Fruit fly (Drosophila melanogaster) whole organism, embryonic: ENCODE measurements around the gene CG15725.

Experiments
- CG10543 ChIP-seq: fragments of 200-800 bp; sonication (Bioruptor generic); optimal IDR thresholded peaks from 3 replicates; lab custom pipeline; 2017; ENCODE audit warnings: missing biosample characterization, mild to moderate bottlenecking, missing genetic modification characterization, moderate library complexity
- CG11723 ChIP-seq: fragments of 200-800 bp; sonication (Bioruptor generic); optimal IDR thresholded peaks from 2 replicates; lab custom pipeline; 2017; ENCODE audit warnings: missing biosample characterization, mild to moderate bottlenecking, missing genetic modification characterization
- CG12071 ChIP-seq: fragments of 200-800 bp; sonication (Bioruptor generic); optimal IDR thresholded peaks from 3 replicates; lab custom pipeline; 2018; ENCODE audit warnings: missing biosample characterization, mild to moderate bottlenecking, missing genetic modification characterization
- CG12104 ChIP-seq: fragments of 200-800 bp; sonication (Bioruptor generic); optimal IDR thresholded peaks from 3 replicates; lab custom pipeline; 2016; ENCODE audit warnings: missing biosample characterization, missing genetic modification characterization
- CG14441 ChIP-seq: fragments of 200-800 bp; sonication (Bioruptor generic); IDR thresholded peaks from 2 replicates; pipeline ENCODE4 v1.3.6; 2022; ENCODE audit warnings: missing biosample characterization, missing genetic modification characterization
- CG14667 ChIP-seq: fragments of 200-800 bp; sonication (Bioruptor generic); IDR thresholded peaks from 2 replicates; pipeline ENCODE4 v1.3.6; 2022; ENCODE audit warnings: missing biosample characterization, missing genetic modification characterization
- CG14860 ChIP-seq: fragments of 200-800 bp; sonication (Bioruptor generic); IDR thresholded peaks from 3 replicates; pipeline ENCODE4 v1.3.6; 2022; ENCODE audit warnings: missing biosample characterization, missing genetic modification characterization; ENCODE audit not compliant: partially characterized antibody
- CG1529 ChIP-seq: fragments of 200-800 bp; sonication (Bioruptor generic); optimal IDR thresholded peaks from 3 replicates; lab custom pipeline; 2018; ENCODE audit warnings: missing biosample characterization, missing genetic modification characterization
- CG15479 ChIP-seq: fragments of 200-800 bp; sonication (Bioruptor generic); optimal IDR thresholded peaks from 3 replicates; lab custom pipeline; 2019; ENCODE audit warnings: missing biosample characterization, mild to moderate bottlenecking, missing genetic modification characterization, moderate library complexity
- CG15514 ChIP-seq: fragments of 200-800 bp; sonication (Bioruptor generic); optimal IDR thresholded peaks from 3 replicates; lab custom pipeline; 2017; ENCODE audit warnings: missing biosample characterization, missing genetic modification characterization, mild to moderate bottlenecking, moderate library complexity, missing genetic modification reagents
- CG17385 ChIP-seq: fragments of 200-800 bp; sonication (Bioruptor generic); optimal IDR thresholded peaks from 3 replicates; lab custom pipeline; 2018; ENCODE audit warnings: missing biosample characterization, mild to moderate bottlenecking, missing genetic modification characterization
- CG17568 ChIP-seq: fragments of 200-800 bp; sonication (Bioruptor generic); optimal IDR thresholded peaks from 2 replicates; lab custom pipeline; 2018; ENCODE audit warnings: missing biosample characterization, mild to moderate bottlenecking, missing genetic modification characterization, moderate library complexity
- CG2199 ChIP-seq: fragments of 200-800 bp; sonication (Bioruptor generic); IDR thresholded peaks from 3 replicates; pipeline ENCODE4 v1.3.6; 2022; ENCODE audit warnings: missing biosample characterization, missing genetic modification characterization
- CG33213 ChIP-seq: fragments of 200-800 bp; sonication (Bioruptor generic); optimal IDR thresholded peaks from 3 replicates; lab custom pipeline; 2016; ENCODE audit warnings: missing biosample characterization, missing genetic modification characterization
- CG34376 ChIP-seq: fragments of 200-800 bp; sonication (Bioruptor generic); optimal IDR thresholded peaks from 2 replicates; lab custom pipeline; 2018; ENCODE audit warnings: missing biosample characterization, mild to moderate bottlenecking, missing genetic modification characterization
- CG4328 ChIP-seq: fragments of 200-800 bp; sonication (Bioruptor generic); optimal IDR thresholded peaks from 3 replicates; lab custom pipeline; 2017; ENCODE audit warnings: missing biosample characterization, missing genetic modification reagents, missing genetic modification characterization
- CG4360 ChIP-seq: fragments of 200-800 bp; sonication (Bioruptor generic); IDR thresholded peaks from 2 replicates; pipeline ENCODE4 v1.3.6; 2022; ENCODE audit warnings: missing biosample characterization, missing genetic modification characterization
- CG8765 ChIP-seq: fragments of 200-800 bp; sonication (Bioruptor generic); IDR thresholded peaks from 2 replicates; pipeline ENCODE4 v1.3.6; 2022; ENCODE audit warnings: missing biosample characterization, missing genetic modification characterization
- CG8924 ChIP-seq: fragments of 200-800 bp; optimal IDR thresholded peaks from 3 replicates; lab custom pipeline; 2019; ENCODE audit warnings: missing biosample characterization, mild to moderate bottlenecking, missing genetic modification characterization, moderate library complexity
- Deaf1 ChIP-seq: fragments of 200-800 bp; optimal IDR thresholded peaks from 3 replicates; lab custom pipeline; 2019; ENCODE audit warnings: missing biosample characterization, mild to moderate bottlenecking, missing genetic modification characterization, moderate library complexity
- Doc2 ChIP-seq: fragments of 200-800 bp; sonication (Bioruptor generic); IDR thresholded peaks from 2 replicates; pipeline ENCODE4 v1.3.6; 2022; ENCODE audit warnings: missing biosample characterization, missing genetic modification characterization
- Gsc ChIP-seq: fragments of 200-800 bp; sonication (Bioruptor generic); IDR thresholded peaks from 2 replicates; pipeline ENCODE4 v1.3.6; 2022; ENCODE audit warnings: missing biosample characterization, missing genetic modification characterization
- HmgZ ChIP-seq: fragments of 200-800 bp; sonication (Bioruptor generic); optimal IDR thresholded peaks from 2 replicates; lab custom pipeline; 2018; ENCODE audit warnings: missing biosample characterization, mild to moderate bottlenecking, missing genetic modification characterization
- Med ChIP-seq: fragments of 200-800 bp; sonication (Bioruptor generic); peaks from one replicate; lab custom pipeline; 2016; ENCODE audit warnings: missing biosample characterization, missing genetic modification characterization, mild to moderate bottlenecking, inconsistent platforms, moderate library complexity
- Oli ChIP-seq: fragments of 200-800 bp; sonication (Bioruptor generic); optimal IDR thresholded peaks from 2 replicates; lab custom pipeline; 2018; ENCODE audit warnings: missing biosample characterization, mild to moderate bottlenecking, missing genetic modification characterization, moderate library complexity
- Opbp ChIP-seq: fragments of 200-800 bp; sonication (Bioruptor generic); IDR thresholded peaks from 3 replicates; pipeline ENCODE4 v1.3.6; 2022; ENCODE audit warnings: missing biosample characterization, missing genetic modification characterization; ENCODE audit not compliant: partially characterized antibody
- ara ChIP-seq: fragments of 200-800 bp; sonication (Bioruptor generic); IDR thresholded peaks from 2 replicates; pipeline ENCODE4 v1.3.6; 2022; ENCODE audit warnings: missing biosample characterization, missing genetic modification characterization
- az2 ChIP-seq: fragments of 200-800 bp; sonication (Bioruptor generic); optimal IDR thresholded peaks from 3 replicates; lab custom pipeline; 2016; ENCODE audit warnings: missing biosample characterization, missing genetic modification characterization
- cg ChIP-seq: fragments of 200-800 bp; sonication (Bioruptor generic); optimal IDR thresholded peaks from 3 replicates; lab custom pipeline; 2019; ENCODE audit warnings: missing biosample characterization, mild to moderate bottlenecking, missing genetic modification characterization, moderate library complexity
- chinmo ChIP-seq: fragments of 200-800 bp; sonication (Bioruptor generic); IDR thresholded peaks from 4 replicates; pipeline ENCODE4 v1.3.6; 2022; ENCODE audit warnings: missing biosample characterization, missing genetic modification characterization; ENCODE audit not compliant: partially characterized antibody
- crol ChIP-seq: fragments of 200-800 bp; sonication (Bioruptor generic); IDR thresholded peaks from 2 replicates; pipeline ENCODE4 v1.3.6; 2022; ENCODE audit warnings: missing biosample characterization, missing genetic modification characterization
- dm ChIP-seq: fragments of 200-800 bp; sonication (Bioruptor generic); optimal IDR thresholded peaks from 3 replicates; lab custom pipeline; 2016; ENCODE audit warnings: missing biosample characterization, missing genetic modification characterization
- esg ChIP-seq: fragments of 200-800 bp; sonication (Bioruptor generic); conservative IDR thresholded peaks from 2 replicates; pipeline ENCODE4 v1.3.6; 2022; ENCODE audit warnings: missing biosample characterization, missing genetic modification characterization
- fd102C ChIP-seq: fragments of 200-800 bp; sonication (Bioruptor generic); optimal IDR thresholded peaks from 2 replicates; lab custom pipeline; 2018; ENCODE audit warnings: missing biosample characterization, mild to moderate bottlenecking, missing genetic modification characterization, moderate library complexity
- gce ChIP-seq: fragments of 200-800 bp; sonication (Bioruptor generic); IDR thresholded peaks from 3 replicates; pipeline ENCODE4 v1.3.6; 2022; ENCODE audit warnings: missing biosample characterization, missing genetic modification characterization
- gro ChIP-seq: fragments of 200-800 bp; sonication (Bioruptor generic); optimal IDR thresholded peaks from 2 replicates; lab custom pipeline; 2016; ENCODE audit warnings: missing biosample characterization, missing genetic modification characterization
- insv ChIP-seq, 2 experiments: fragments of 200-800 bp; sonication (Bioruptor generic); optimal IDR thresholded peaks; 3 replicates each; lab custom pipeline; 2016 to 2018; ENCODE audit warnings: missing biosample characterization in 2 of 2, missing genetic modification characterization in 2 of 2
- kni ChIP-seq: fragments of 200-800 bp; sonication (Bioruptor generic); optimal IDR thresholded peaks from 3 replicates; lab custom pipeline; 2017; ENCODE audit warnings: mild to moderate bottlenecking, missing biosample characterization, missing genetic modification reagents, missing genetic modification characterization
- nau ChIP-seq: fragments of 200-800 bp; sonication (Bioruptor generic); optimal IDR thresholded peaks from 3 replicates; lab custom pipeline; 2017; ENCODE audit warnings: missing biosample characterization, mild to moderate bottlenecking, missing genetic modification characterization, missing genetic modification reagents
- nom ChIP-seq: fragments of 200-800 bp; sonication (Bioruptor generic); optimal IDR thresholded peaks from 2 replicates; lab custom pipeline; 2017; ENCODE audit warnings: missing biosample characterization, missing genetic modification characterization, mild to moderate bottlenecking, moderate library complexity, missing genetic modification reagents
- pfk ChIP-seq: fragments of 200-800 bp; sonication (Bioruptor generic); optimal IDR thresholded peaks from 2 replicates; lab custom pipeline; 2018; ENCODE audit warnings: missing biosample characterization, mild to moderate bottlenecking, missing genetic modification characterization, moderate library complexity
- phol ChIP-seq: fragments of 200-800 bp; sonication (Bioruptor generic); optimal IDR thresholded peaks from 3 replicates; lab custom pipeline; 2018; ENCODE audit warnings: missing biosample characterization, mild to moderate bottlenecking, missing genetic modification characterization, moderate library complexity
- pros ChIP-seq: fragments of 200-800 bp; sonication (Bioruptor generic); optimal IDR thresholded peaks from 3 replicates; lab custom pipeline; 2019; ENCODE audit warnings: missing biosample characterization, mild to moderate bottlenecking, missing genetic modification characterization, moderate library complexity
- psq ChIP-seq: fragments of 200-800 bp; sonication (Bioruptor generic); optimal IDR thresholded peaks from 2 replicates; lab custom pipeline; 2017; ENCODE audit warnings: missing biosample characterization, missing genetic modification characterization
- pum ChIP-seq: fragments of 200-800 bp; sonication (Bioruptor generic); optimal IDR thresholded peaks from 2 replicates; lab custom pipeline; 2016; ENCODE audit warnings: missing biosample characterization, missing genetic modification characterization
- twi ChIP-seq: fragments of 200-800 bp; optimal IDR thresholded peaks from 2 replicates; lab custom pipeline; 2019; ENCODE audit warnings: missing biosample characterization, mild to moderate bottlenecking, missing genetic modification characterization, moderate library complexity
- zf30C ChIP-seq: fragments of 200-800 bp; sonication (Bioruptor generic); optimal IDR thresholded peaks from 3 replicates; lab custom pipeline; 2018; ENCODE audit warnings: missing biosample characterization, mild to moderate bottlenecking, missing genetic modification characterization

Gene CG15725

dm6 chrX:12662679-12663463 is 42.8 kb upstream of the CG15725 start (continued):
- no peak for TF ChIP-seq gro
- TF ChIP-seq fd102C (GFP tag; lab: Kevin White, UChicago) = no peak
- TF ChIP-seq dm (GFP tag; lab: Kevin White, UChicago) = no peak
- no peak for TF ChIP-seq CG8765 (GFP tag; lab: Robert Waterston, UW)
- TF ChIP-seq CG4328 (GFP tag; lab: Kevin White, UChicago) = no peak

- TF ChIP-seq kni (GFP tag; lab: Kevin White, UChicago) = peak; percentile 86
- TF ChIP-seq insv (GFP tag; optimal IDR thresholded peaks at IDR 0.05; lab: Kevin White, UChicago) = peak in 1 of 2 experiments; percentile 9
- peak; percentile 93 for TF ChIP-seq CG15479 (GFP tag; lab: Kevin White, UChicago)
- no peak for TF ChIP-seq CG34376 (GFP tag; lab: Kevin White, UChicago)
- TF ChIP-seq CG14667 = no peak
- TF ChIP-seq zf30C (GFP tag; lab: Kevin White, UChicago) = peak; percentile 31
- TF ChIP-seq CG2199 = peak; percentile 39; the same call in 1 of the 3 replicates
- no peak for TF ChIP-seq Oli (tag; lab: Kevin White, UChicago)
- TF ChIP-seq Doc2 = no peak
- peak; percentile 11 for TF ChIP-seq pfk (GFP tag; lab: Kevin White, UChicago)
- TF ChIP-seq CG12071 (GFP tag; lab: Kevin White, UChicago) = no peak
- TF ChIP-seq pum (GFP tag; lab: Kevin White, UChicago) = no peak
- TF ChIP-seq HmgZ (tag; lab: Kevin White, UChicago) = no peak
- TF ChIP-seq Deaf1 = peak; percentile 60
- TF ChIP-seq nau = no peak
- TF ChIP-seq CG12104 (GFP tag; lab: Kevin White, UChicago) = no peak
- TF ChIP-seq CG1529 (GFP tag; lab: Kevin White, UChicago) = no peak
- peak; percentile 26 for TF ChIP-seq cg (GFP tag; lab: Kevin White, UChicago)
- no peak for TF ChIP-seq CG11723 (GFP tag; lab: Kevin White, UChicago)
- no peak for TF ChIP-seq CG14441 (GFP tag; lab: Robert Waterston, UW)
- TF ChIP-seq ara (GFP tag; lab: Robert Waterston, UW) = no peak
- peak; percentile 2 for TF ChIP-seq CG10543 (GFP tag; lab: Kevin White, UChicago)
- TF ChIP-seq esg (GFP tag; lab: Robert Waterston, UW) = no peak
- TF ChIP-seq pros (GFP tag; lab: Kevin White, UChicago) = peak; percentile 98
- TF ChIP-seq CG15514 = no peak
- TF ChIP-seq Gsc = no peak
- 0 out of 4 replicates have a peak, but pooled peaks have one; percentile 41 for TF ChIP-seq chinmo
- TF ChIP-seq CG14860 = no peak
- TF ChIP-seq CG33213 (GFP tag; lab: Kevin White, UChicago) = no peak
- TF ChIP-seq Opbp = 0 out of 3 replicates have a peak, but pooled peaks have one; percentile 17
- TF ChIP-seq nom = peak; percentile 78
- peak; percentile 35 for TF ChIP-seq phol
- peak; percentile 18 for TF ChIP-seq CG8924 (tag; lab: Kevin White, UChicago)
- TF ChIP-seq gce (GFP tag; lab: Robert Waterston, UW) = no peak
- peak; percentile 41 for TF ChIP-seq twi (tag; lab: Kevin White, UChicago)
- no peak for TF ChIP-seq az2
- TF ChIP-seq CG4360 = peak; percentile 87
- peak; percentile 46 for TF ChIP-seq psq
- TF ChIP-seq crol (GFP tag; lab: Robert Waterston, UW) = peak; percentile 79
- no peak for TF ChIP-seq CG17568 (GFP tag; lab: Kevin White, UChicago)
- TF ChIP-seq CG17385 = peak; percentile 96
- peak; percentile 74 for TF ChIP-seq Med (GFP tag; lab: Kevin White, UChicago)
These were observed 42.2 kb upstream of the CG15725 start for dm6 chrX:12663464-12663938.
